Worm (Caenorhabditis elegans) whole organism, L3 larva: ENCODE results near the gene srz-16.

Experiments
- ZK546.5 ChIP-seq: sonication (generic microtip); optimal IDR thresholded peaks from 2 replicates; lab custom pipeline; 2017; ENCODE audit warnings: missing biosample characterization, missing genetic modification characterization
- ceh-82 ChIP-seq: fragments of 150-350 bp; optimal IDR thresholded peaks from 2 replicates; lab custom pipeline; 2014; ENCODE audit warnings: missing biosample characterization, missing genetic modification characterization
- nhr-28 ChIP-seq: fragments of 150-350 bp; optimal IDR thresholded peaks from 2 replicates; lab custom pipeline; 2014; ENCODE audit warnings: missing biosample characterization, missing genetic modification characterization
- nhr-67 ChIP-seq: fragments of 150-350 bp; optimal IDR thresholded peaks from 2 replicates; lab custom pipeline; 2014; ENCODE audit warnings: missing biosample characterization, missing genetic modification characterization

DNA sequence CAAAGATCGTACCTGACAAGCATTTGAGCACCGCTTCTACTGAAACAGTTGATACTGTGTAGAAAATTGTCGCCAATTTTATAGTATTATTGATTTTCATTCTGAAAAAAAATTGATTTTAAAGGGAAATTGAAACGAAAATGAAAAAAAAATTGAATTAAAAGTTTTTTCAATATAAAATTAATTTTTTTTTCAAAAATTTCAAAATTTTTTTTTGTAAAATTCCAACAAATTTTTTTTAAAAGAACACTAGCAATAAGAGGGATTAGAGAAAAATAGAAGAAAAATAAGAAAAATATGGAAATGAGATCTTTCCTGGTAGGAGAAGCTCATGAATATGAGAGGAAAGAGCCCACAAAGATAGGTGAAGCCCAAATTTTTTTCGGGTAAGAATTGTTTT is 28.7 kb upstream of the srz-16 start, which contains the start of gene Y113G7B.11:
- TF ChIP-seq nhr-67 (no peak), ZK546.5 (no peak), ceh-82 (tag; lab: Kevin White, UChicago) (no peak), nhr-28 (tag; lab: Kevin White, UChicago) (no peak)
